Fruit fly (Drosophila melanogaster) whole organism, wandering third instar larva: ENCODE data around the gene CG17300.

Source experiments
- Sp1 ChIP-seq: fragments of 200-800 bp; sonication (Bioruptor generic); optimal IDR thresholded peaks from 3 replicates; lab custom pipeline; 2019; ENCODE audit warnings: missing biosample characterization, mild to moderate bottlenecking, missing genetic modification characterization, moderate library complexity
- dsf ChIP-seq: sonication (Bioruptor generic); optimal IDR thresholded peaks from 2 replicates; lab custom pipeline; 2016; ENCODE audit warnings: missing biosample characterization, missing genetic modification characterization, borderline replicate concordance

dm6 chr3L:13058429-13058828 is 28.7 kb downstream of the CG17300 start:
- TF ChIP-seq dsf (GFP tag; lab: Kevin White, UChicago) = no peak
- no peak for TF ChIP-seq Sp1 (GFP tag; lab: Kevin White, UChicago)
